Fruit fly (Drosophila melanogaster): ENCODE results near the gene CG7341.

dm6 chr3L:18078614-18079013 is 34.1 kb upstream of the CG7341 start:
- TF ChIP-seq usp (GFP tag; optimal IDR thresholded peaks at IDR 0.05), result no peak
- TF ChIP-seq pan (optimal IDR thresholded peaks at IDR 0.05), result no peak
- no peak for TF ChIP-seq Dll (optimal IDR thresholded peaks at IDR 0.05)
- no peak for TF ChIP-seq psq (optimal IDR thresholded peaks at IDR 0.05)
- no peak for TF ChIP-seq CG8478 (optimal IDR thresholded peaks at IDR 0.05)

Data from whole organism.